Worm (Caenorhabditis elegans): Measurements from ENCODE around the gene F18E3.12.

DNA sequence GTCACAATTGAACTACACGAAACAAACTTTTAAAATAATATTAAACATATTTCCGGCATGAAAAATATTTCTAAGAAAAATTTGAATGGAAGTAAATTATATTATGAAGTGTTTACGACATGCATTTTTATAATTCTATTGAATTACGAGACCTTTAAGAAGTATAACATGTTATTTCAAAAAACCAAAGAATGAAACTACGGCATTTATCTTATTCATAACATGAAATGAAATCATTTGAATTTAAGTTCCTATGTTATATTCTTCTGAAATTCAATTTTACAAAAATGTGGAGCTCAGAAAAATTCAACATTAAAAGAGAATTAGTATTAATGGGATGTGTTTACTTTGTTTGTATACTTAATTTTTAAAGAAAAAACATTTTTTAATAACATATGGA, 16.2 kb downstream of the F18E3.12 start, which contains the start of gene srw-71:
- no peak for TF ChIP-seq unc-62 (GFP tag; optimal IDR thresholded peaks at IDR 0.05)
- TF ChIP-seq nhr-76 (tag; optimal IDR thresholded peaks at IDR 0.05) = no peak
- no peak for TF ChIP-seq nhr-2 (tag; optimal IDR thresholded peaks at IDR 0.05)
- no peak for TF ChIP-seq zip-8 (tag; optimal IDR thresholded peaks at IDR 0.05)
- TF ChIP-seq unc-120 (tag; optimal IDR thresholded peaks at IDR 0.05; ENCODE audit: poor library complexity, severe bottlenecking) = no peak
- no peak for TF ChIP-seq mep-1 (tag; optimal IDR thresholded peaks at IDR 0.05)
- TF ChIP-seq lsy-2 (tag; optimal IDR thresholded peaks at IDR 0.05) = no peak
- no peak for TF ChIP-seq pha-4 (tag; optimal IDR thresholded peaks at IDR 0.05)
- no peak for TF ChIP-seq ceh-39 (tag; optimal IDR thresholded peaks at IDR 0.05)
- no peak for TF ChIP-seq mab-5 (tag; optimal IDR thresholded peaks at IDR 0.05)
- TF ChIP-seq nhr-237 (tag; optimal IDR thresholded peaks at IDR 0.05) = no peak

Data from whole organism, mixed stage, embryonic.